Worm (Caenorhabditis elegans) whole organism, mixed stage, embryonic: ENCODE results near the gene srd-42.

Source experiments
- M03D4.4 ChIP-seq: sonication (generic microtip); optimal IDR thresholded peaks from 2 replicates; lab custom pipeline; 2017; ENCODE audit warnings: mild to moderate bottlenecking, missing genetic modification characterization, missing compliant biosample characterization
- bed-3 ChIP-seq: fragments of 200-800 bp; sonication (Bioruptor generic); optimal IDR thresholded peaks from 3 replicates; lab custom pipeline; 2018; ENCODE audit warnings: mild to moderate bottlenecking, missing genetic modification characterization, moderate library complexity, missing compliant biosample characterization
- blmp-1 ChIP-seq: fragments of 150-350 bp; optimal IDR thresholded peaks from 2 replicates; lab custom pipeline; 2014; ENCODE audit warnings: missing biosample characterization, missing genetic modification characterization
- ceh-39 ChIP-seq: fragments of 150-350 bp; optimal IDR thresholded peaks from 2 replicates; lab custom pipeline; 2014; ENCODE audit warnings: missing biosample characterization, missing genetic modification characterization
- ceh-43 ChIP-seq: fragments of 200-800 bp; sonication (Bioruptor generic); optimal IDR thresholded peaks from 2 replicates; lab custom pipeline; 2018; ENCODE audit warnings: mild to moderate bottlenecking, missing genetic modification characterization, moderate library complexity, missing compliant biosample characterization
- ces-1 ChIP-seq: fragments of 150-350 bp; optimal IDR thresholded peaks from 2 replicates; lab custom pipeline; 2014; ENCODE audit warnings: missing biosample characterization, missing genetic modification reagents, missing genetic modification characterization
- cnd-1 ChIP-seq: fragments of 200-800 bp; sonication (Bioruptor generic); optimal IDR thresholded peaks from 2 replicates; lab custom pipeline; 2018; ENCODE audit warnings: mild to moderate bottlenecking, missing genetic modification characterization, missing compliant biosample characterization
- drap-1 ChIP-seq: fragments of 200-800 bp; sonication (Bioruptor generic); optimal IDR thresholded peaks from 3 replicates; lab custom pipeline; 2018; ENCODE audit warnings: mild to moderate bottlenecking, missing genetic modification characterization, missing compliant biosample characterization
- elt-3 ChIP-seq: fragments of 150-350 bp; optimal IDR thresholded peaks from 2 replicates; lab custom pipeline; 2014; ENCODE audit warnings: missing biosample characterization, missing genetic modification characterization
- flh-1 ChIP-seq: fragments of 200-800 bp; sonication (Bioruptor generic); optimal IDR thresholded peaks from 2 replicates; lab custom pipeline; 2018; ENCODE audit warnings: mild to moderate bottlenecking, missing genetic modification characterization, moderate library complexity, missing compliant biosample characterization
- hlh-1 ChIP-seq: fragments of 150-350 bp; optimal IDR thresholded peaks from 2 replicates; lab custom pipeline; 2014; ENCODE audit warnings: missing biosample characterization, missing genetic modification reagents, missing genetic modification characterization
- lin-13 ChIP-seq: fragments of 150-350 bp; optimal IDR thresholded peaks from 2 replicates; lab custom pipeline; 2014; ENCODE audit warnings: missing biosample characterization, missing genetic modification characterization
- lin-32 ChIP-seq: fragments of 200-800 bp; sonication (Bioruptor generic); optimal IDR thresholded peaks from 2 replicates; lab custom pipeline; 2018; ENCODE audit warnings: mild to moderate bottlenecking, missing genetic modification characterization, missing compliant biosample characterization
- lsy-2 ChIP-seq: fragments of 150-350 bp; optimal IDR thresholded peaks from 2 replicates; lab custom pipeline; 2014; ENCODE audit warnings: missing biosample characterization, missing genetic modification characterization
- mep-1 ChIP-seq: fragments of 150-350 bp; optimal IDR thresholded peaks from 2 replicates; lab custom pipeline; 2017; ENCODE audit warnings: missing biosample characterization, missing genetic modification reagents, missing genetic modification characterization, inconsistent platforms
- mls-2 ChIP-seq: sonication (generic microtip); optimal IDR thresholded peaks from 2 replicates; lab custom pipeline; 2016; ENCODE audit warnings: mild to moderate bottlenecking, missing genetic modification characterization, moderate library complexity, missing compliant biosample characterization
- nhr-12 ChIP-seq: fragments of 150-350 bp; optimal IDR thresholded peaks from 2 replicates; lab custom pipeline; 2014; ENCODE audit warnings: missing biosample characterization, missing genetic modification characterization
- nhr-2 ChIP-seq: fragments of 150-350 bp; optimal IDR thresholded peaks from 2 replicates; lab custom pipeline; 2014; ENCODE audit warnings: missing biosample characterization, missing genetic modification characterization
- nhr-237 ChIP-seq: fragments of 150-350 bp; optimal IDR thresholded peaks from 2 replicates; lab custom pipeline; 2014; ENCODE audit warnings: missing biosample characterization, missing genetic modification characterization
- nhr-28 ChIP-seq: fragments of 150-350 bp; optimal IDR thresholded peaks from 2 replicates; lab custom pipeline; 2014; ENCODE audit warnings: missing biosample characterization, missing genetic modification characterization
- nhr-76 ChIP-seq: sonication (generic microtip); optimal IDR thresholded peaks from 2 replicates; lab custom pipeline; 2017; ENCODE audit warnings: missing biosample characterization, missing genetic modification characterization
- pha-4 ChIP-seq: fragments of 150-350 bp; optimal IDR thresholded peaks from 2 replicates; lab custom pipeline; 2018; ENCODE audit warnings: missing biosample characterization, missing genetic modification reagents, missing genetic modification characterization
- sem-2 ChIP-seq: fragments of 200-800 bp; sonication (Bioruptor generic); optimal IDR thresholded peaks from 2 replicates; lab custom pipeline; 2018; ENCODE audit warnings: mild to moderate bottlenecking, missing genetic modification characterization, missing compliant biosample characterization
- snpc-4 ChIP-seq: fragments of 150-350 bp; optimal IDR thresholded peaks from 2 replicates; lab custom pipeline; 2014; ENCODE audit warnings: missing biosample characterization, missing genetic modification characterization
- sptf-1 ChIP-seq: sonication (generic microtip); optimal IDR thresholded peaks from 2 replicates; lab custom pipeline; 2017; ENCODE audit warnings: mild to moderate bottlenecking, missing genetic modification characterization, moderate library complexity, missing compliant biosample characterization
- tbx-8 ChIP-seq: fragments of 200-800 bp; sonication (Bioruptor generic); optimal IDR thresholded peaks from 2 replicates; lab custom pipeline; 2018; ENCODE audit warnings: mild to moderate bottlenecking, missing genetic modification characterization, moderate library complexity, missing compliant biosample characterization
- unc-39 ChIP-seq: fragments of 150-350 bp; optimal IDR thresholded peaks from 2 replicates; lab custom pipeline; 2014; ENCODE audit warnings: missing biosample characterization, missing genetic modification characterization
- unc-62 ChIP-seq: fragments of 150-350 bp; optimal IDR thresholded peaks from 2 replicates; lab custom pipeline; 2014; ENCODE audit warnings: missing biosample characterization, missing genetic modification reagents, missing genetic modification characterization
- zip-8 ChIP-seq: fragments of 150-350 bp; optimal IDR thresholded peaks from 2 replicates; lab custom pipeline; 2014; ENCODE audit warnings: missing biosample characterization, missing genetic modification characterization
- ztf-11 ChIP-seq: fragments of 150-350 bp; optimal IDR thresholded peaks from 2 replicates; lab custom pipeline; 2014; ENCODE audit warnings: missing biosample characterization, missing genetic modification characterization

Gene srd-42

DNA sequence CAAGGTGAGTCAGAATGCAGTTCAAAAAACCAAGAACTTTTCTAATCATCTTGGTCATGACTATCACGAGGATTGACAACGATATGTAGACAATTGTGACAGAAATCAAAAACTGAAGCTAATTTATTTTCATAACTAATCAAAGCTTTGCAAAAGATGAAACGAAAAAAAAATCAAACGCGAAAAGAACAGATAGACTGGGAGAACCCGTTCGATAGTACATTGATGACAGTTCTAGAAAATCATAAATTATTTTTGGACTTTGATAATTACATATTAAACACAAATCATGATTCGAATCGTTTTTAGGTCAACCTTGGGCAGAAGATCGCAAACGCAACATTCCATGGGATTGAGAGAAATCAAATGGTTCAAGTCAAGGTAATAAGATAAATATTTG, 21.8 kb upstream of the srd-42 start:
- TF ChIP-seq tbx-8 (GFP tag; lab: Kevin White, UChicago) (no peak), lsy-2 (tag; lab: Kevin White, UChicago) (no peak), unc-62 (GFP tag; lab: Kevin White, UChicago) (no peak), ceh-43 (GFP tag; lab: Kevin White, UChicago) (no peak), pha-4 (no peak), ztf-11 (tag; lab: Kevin White, UChicago) (no peak), nhr-28 (tag; lab: Kevin White, UChicago) (no peak), flh-1 (GFP tag; lab: Kevin White, UChicago) (no peak), lin-13 (tag; lab: Kevin White, UChicago) (no peak), ces-1 (GFP tag; lab: Kevin White, UChicago) (no peak), mls-2 (tag; lab: Kevin White, UChicago) (no peak), M03D4.4 (tag; lab: Kevin White, UChicago) (no peak), sptf-1 (tag; lab: Kevin White, UChicago) (no peak), elt-3 (no peak)
- TF ChIP-seq, all 35 proteins: peak for 0

- TF ChIP-seq mep-1 (tag; lab: Kevin White, UChicago) = no peak
- no peak for TF ChIP-seq flh-1 (GFP tag; lab: Kevin White, UChicago)
- no peak for TF ChIP-seq ceh-39 (tag; lab: Kevin White, UChicago)
- TF ChIP-seq mls-2 (tag; lab: Kevin White, UChicago) = no peak
- TF ChIP-seq lsy-2 (tag; lab: Kevin White, UChicago) = no peak
- no peak for TF ChIP-seq lin-32 (GFP tag; lab: Kevin White, UChicago)
- TF ChIP-seq blmp-1 (tag; lab: Kevin White, UChicago) = no peak
- TF ChIP-seq nhr-2 (tag; lab: Kevin White, UChicago) = no peak
- no peak for TF ChIP-seq bed-3 (GFP tag; lab: Kevin White, UChicago)
- TF ChIP-seq nhr-12 (tag; lab: Kevin White, UChicago) = no peak
- TF ChIP-seq nhr-237 = no peak
- no peak for TF ChIP-seq nhr-76 (tag; lab: Kevin White, UChicago)
- no peak for TF ChIP-seq sem-2 (GFP tag; lab: Kevin White, UChicago)
- no peak for TF ChIP-seq ceh-43 (GFP tag; lab: Kevin White, UChicago)
- TF ChIP-seq ztf-11 (tag; lab: Kevin White, UChicago) = no peak
- TF ChIP-seq sptf-1 (tag; lab: Kevin White, UChicago) = no peak
- TF ChIP-seq drap-1 (GFP tag; lab: Kevin White, UChicago) = no peak
- no peak for TF ChIP-seq hlh-1 (tag; lab: Kevin White, UChicago)
These were observed 21.1 kb upstream of the srd-42 start for ce11 chrX:13324326-13324725.

DNA sequence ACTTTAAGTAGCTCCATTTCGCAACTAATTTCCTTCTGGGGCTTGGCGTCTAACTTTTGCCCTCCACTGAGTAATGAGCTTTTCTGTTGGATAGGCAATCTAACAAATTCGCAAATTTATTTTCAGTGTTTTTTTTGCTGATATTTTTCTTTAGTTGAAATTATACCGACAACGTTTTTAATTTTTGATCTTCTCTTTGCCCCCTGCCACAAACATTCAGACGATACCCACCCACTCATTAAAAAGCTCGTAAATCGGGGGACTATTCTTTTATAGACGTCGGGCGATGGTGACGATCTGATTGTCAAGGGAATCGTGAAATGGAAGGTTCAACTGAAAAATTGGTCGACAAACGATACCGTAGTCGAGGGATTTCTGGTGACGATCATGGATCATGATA, 20.4 kb upstream of the srd-42 start:
- TF ChIP-seq unc-39 (tag; lab: Kevin White, UChicago) (no peak), cnd-1 (tag; lab: Kevin White, UChicago) (no peak), unc-62 (GFP tag; lab: Kevin White, UChicago) (no peak), hlh-1 (tag; lab: Kevin White, UChicago) (no peak), nhr-237 (no peak)

DNA sequence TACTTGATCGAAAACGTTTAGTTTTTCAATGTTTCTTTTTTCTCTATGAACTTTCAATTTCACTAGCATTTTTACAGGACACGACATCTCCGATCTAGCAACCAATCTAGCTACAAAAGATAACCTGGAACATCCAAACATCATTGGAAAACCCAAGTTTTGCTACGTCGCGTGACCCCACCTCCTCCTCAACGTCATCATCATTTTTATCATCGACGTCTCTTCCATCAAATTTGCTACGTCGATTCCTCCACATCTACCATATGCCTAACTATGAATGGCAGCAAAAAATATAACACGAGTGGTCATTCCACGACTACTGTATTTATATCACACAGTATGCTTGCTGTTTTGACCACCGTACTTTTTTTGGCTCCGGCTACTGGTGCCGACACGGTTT, 19.6 kb upstream of the srd-42 start, which contains the start of gene F46G10.2:
Gene F46G10.2, plus strand, starts transcription at position 78 of the 400 bp plus-strand sequence.
- TF ChIP-seq zip-8 (tag; lab: Kevin White, UChicago) (no peak), lsy-2 (tag; lab: Kevin White, UChicago) (no peak)

ce11 chrX:13320575-13320974, 17.3 kb upstream of the srd-42 start:
- TF ChIP-seq unc-39 (tag; lab: Kevin White, UChicago) (no peak), blmp-1 (tag; lab: Kevin White, UChicago) (no peak), sptf-1 (tag; lab: Kevin White, UChicago) (no peak), ztf-11 (tag; lab: Kevin White, UChicago) (no peak), zip-8 (tag; lab: Kevin White, UChicago) (peak; percentile 2), snpc-4 (tag; lab: Kevin White, UChicago) (no peak), unc-62 (GFP tag; lab: Kevin White, UChicago) (peak; percentile 27)

ce11 chrX:13318316-13318715, 15.1 kb upstream of the srd-42 start:
- no peak for TF ChIP-seq ces-1 (GFP tag; lab: Kevin White, UChicago)
- no peak for TF ChIP-seq snpc-4 (tag; lab: Kevin White, UChicago)
- peak; percentile 16 for TF ChIP-seq hlh-1 (tag; lab: Kevin White, UChicago)
- no peak for TF ChIP-seq sem-2 (GFP tag; lab: Kevin White, UChicago)
- no peak for TF ChIP-seq lin-13 (tag; lab: Kevin White, UChicago)
